Fruit fly (Drosophila melanogaster) whole organism, prepupa: ENCODE results near the gene Ets97D.
A peak's percentile ranks its signal among the peaks of the same experiment; 100 is the strongest.

Experiments used
- Blimp-1 ChIP-seq: fragments of 200-800 bp; sonication (Bioruptor generic); optimal IDR thresholded peaks from 3 replicates; lab custom pipeline; 2017; ENCODE audit warnings: missing biosample characterization, missing genetic modification characterization, mild to moderate bottlenecking, moderate library complexity, missing genetic modification reagents
- CG11294 ChIP-seq: fragments of 200-800 bp; sonication (Bioruptor generic); IDR thresholded peaks from 2 replicates; pipeline ENCODE4 v1.3.6; 2022; ENCODE audit warnings: missing biosample characterization, missing genetic modification characterization
- CG16779 ChIP-seq: fragments of 200-800 bp; sonication (Bioruptor generic); optimal IDR thresholded peaks from 3 replicates; lab custom pipeline; 2017; ENCODE audit warnings: missing biosample characterization, mild to moderate bottlenecking, missing genetic modification characterization
- CG3032 ChIP-seq: fragments of 200-800 bp; optimal IDR thresholded peaks from 2 replicates; lab custom pipeline; 2019; ENCODE audit warnings: missing biosample characterization, mild to moderate bottlenecking, missing genetic modification characterization, moderate library complexity
- CG3919 ChIP-seq: fragments of 200-800 bp; sonication (Bioruptor generic); optimal IDR thresholded peaks from 3 replicates; lab custom pipeline; 2016; ENCODE audit warnings: missing biosample characterization, missing genetic modification characterization
- CG6792 ChIP-seq: fragments of 200-800 bp; sonication (Bioruptor generic); optimal IDR thresholded peaks from 3 replicates; lab custom pipeline; 2016; ENCODE audit warnings: missing biosample characterization, missing genetic modification characterization
- CG6854 ChIP-seq: fragments of 200-800 bp; sonication (Bioruptor generic); optimal IDR thresholded peaks from 2 replicates; lab custom pipeline; 2017; ENCODE audit warnings: missing biosample characterization, mild to moderate bottlenecking, missing genetic modification characterization
- Eip78C ChIP-seq: fragments of 200-800 bp; sonication (Bioruptor generic); peaks from one replicate; lab custom pipeline; 2016; ENCODE audit warnings: missing biosample characterization, missing genetic modification characterization
- Ets96B ChIP-seq: fragments of 200-800 bp; optimal IDR thresholded peaks from 2 replicates; lab custom pipeline; 2019; ENCODE audit warnings: missing biosample characterization, mild to moderate bottlenecking, missing genetic modification characterization, moderate library complexity
- Hr39 ChIP-seq: fragments of 200-800 bp; sonication (Bioruptor generic); optimal IDR thresholded peaks from 2 replicates; lab custom pipeline; 2016; ENCODE audit warnings: missing biosample characterization, missing genetic modification characterization
- Lpt ChIP-seq: fragments of 200-800 bp; sonication (Bioruptor generic); optimal IDR thresholded peaks from 3 replicates; lab custom pipeline; 2016; ENCODE audit warnings: missing biosample characterization, missing genetic modification characterization
- salr ChIP-seq, 2 experiments: fragments of 200-800 bp; sonication (Bioruptor generic); optimal IDR thresholded peaks; 3 replicates each; lab custom pipeline; 2016 to 2018; ENCODE audit warnings: missing biosample characterization in 2 of 2, missing genetic modification characterization in 2 of 2, mild to moderate bottlenecking in 1 of 2

DNA sequence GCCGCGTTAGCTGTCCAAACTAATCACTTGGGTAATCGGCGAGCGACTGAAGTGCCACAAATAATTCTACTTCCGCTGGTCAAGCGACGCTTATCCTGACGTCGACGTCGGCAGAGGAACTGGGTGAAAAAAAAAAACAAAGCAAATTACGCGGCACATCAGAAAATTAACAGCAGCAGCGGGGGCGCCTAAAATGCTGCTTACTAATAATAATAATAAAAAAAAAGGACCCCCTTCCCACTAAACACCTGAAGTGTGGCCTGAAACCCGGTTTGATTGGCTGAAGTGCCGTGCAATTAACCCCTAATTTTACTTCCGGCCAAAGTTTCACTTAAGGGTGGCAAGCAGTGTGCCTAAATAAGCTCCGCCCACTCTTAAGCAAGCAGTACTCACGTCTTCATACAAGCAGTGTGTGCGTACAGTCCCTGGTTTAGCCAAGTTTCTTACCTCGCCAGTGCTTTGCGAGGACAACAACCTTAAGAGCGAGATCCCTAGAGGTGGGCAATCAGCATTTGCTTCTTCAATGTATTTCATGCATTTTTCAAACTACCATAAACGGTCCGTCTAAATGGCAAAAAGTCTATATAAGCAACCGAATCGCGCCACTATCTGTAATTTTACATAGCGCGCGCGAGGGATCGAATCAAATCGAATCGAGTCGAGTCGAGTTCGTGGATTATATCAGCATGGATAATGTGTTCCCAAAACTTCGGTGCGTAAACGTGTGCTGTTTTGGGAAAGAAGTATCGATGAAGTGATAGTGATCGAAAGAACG lies 31.4 kb downstream of the Ets97D start, which contains the start of the genes ro and T48:
- TF ChIP-seq Hr39 (GFP tag; lab: Kevin White, UChicago) = no peak
- TF ChIP-seq CG6854 (GFP tag; lab: Kevin White, UChicago) = no peak
- TF ChIP-seq Eip78C = peak; percentile 47
- no peak for TF ChIP-seq CG3032 (tag; lab: Kevin White, UChicago)
- TF ChIP-seq salr (GFP tag; optimal IDR thresholded peaks at IDR 0.05; lab: Kevin White, UChicago) = no peak
- TF ChIP-seq Ets96B = no peak
- no peak for TF ChIP-seq CG3919 (GFP tag; lab: Kevin White, UChicago)
- TF ChIP-seq CG16779 = no peak
- no peak for TF ChIP-seq CG6792 (GFP tag; lab: Kevin White, UChicago)
- TF ChIP-seq Blimp-1 (GFP tag; lab: Kevin White, UChicago) = no peak
- no peak for TF ChIP-seq Lpt (GFP tag; lab: Kevin White, UChicago)
- TF ChIP-seq CG11294 = no peak
